Fruit fly (Drosophila melanogaster) whole organism, adult: ENCODE data around the gene Ir94b.

Source experiments
- CG11617 ChIP-seq: fragments of 200-800 bp; sonication (Bioruptor generic); optimal IDR thresholded peaks from 2 replicates; lab custom pipeline; 2017; ENCODE audit warnings: mild to moderate bottlenecking, missing biosample characterization, missing genetic modification reagents, missing genetic modification characterization
- CG7101 ChIP-seq: fragments of 200-800 bp; sonication (Bioruptor generic); optimal IDR thresholded peaks from 2 replicates; lab custom pipeline; 2018; ENCODE audit warnings: missing biosample characterization, mild to moderate bottlenecking, missing genetic modification characterization, moderate library complexity

DNA sequence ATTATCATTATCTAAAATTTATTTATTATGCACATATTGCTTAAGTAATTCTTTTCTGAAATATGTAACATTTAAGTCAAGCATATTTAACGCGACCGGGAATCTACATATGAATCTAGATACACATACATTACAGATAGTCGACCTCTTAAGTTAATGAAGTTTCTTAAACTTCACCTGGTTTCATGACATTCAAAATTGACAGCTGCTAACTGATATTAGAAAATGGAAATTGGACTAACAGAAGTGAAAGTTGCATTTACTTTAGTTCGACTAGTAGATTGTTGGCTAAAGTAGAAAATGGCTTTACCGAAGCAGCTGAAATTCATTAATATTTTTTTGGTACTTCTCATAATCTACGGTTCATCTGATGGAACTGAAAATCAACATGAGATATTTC is 3.9 kb downstream of the Ir94b start, which contains the start of gene Ir94a:
- TF ChIP-seq CG7101 (tag; lab: Kevin White, UChicago), result no peak
- TF ChIP-seq CG11617 (GFP tag; lab: Kevin White, UChicago), result no peak
